Worm (Caenorhabditis elegans): ENCODE data around the gene F10A3.4.

DNA sequence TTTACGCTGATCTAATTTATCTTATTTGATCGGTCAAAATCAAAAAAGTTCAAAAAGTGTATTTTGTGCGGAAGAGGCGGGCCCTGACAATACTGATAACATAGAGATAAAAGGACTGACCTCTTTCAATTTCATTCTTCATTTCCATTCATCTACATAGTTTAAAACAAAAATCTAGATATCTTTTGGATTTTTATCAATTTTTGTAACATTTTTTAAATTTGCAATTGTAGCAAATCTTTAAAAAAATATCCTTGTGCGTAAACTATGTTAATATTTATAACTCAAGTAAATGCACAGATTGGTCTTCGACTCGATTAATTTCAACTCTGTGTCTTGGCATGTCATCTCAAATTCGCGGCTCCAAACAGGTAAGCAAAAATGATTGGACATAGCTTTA lies 45.3 kb upstream of the F10A3.4 start, which contains the start of gene argk-1:
- TF ChIP-seq pha-4 (tag; optimal IDR thresholded peaks at IDR 0.05) (no peak), zfh-2 (GFP tag; conservative IDR thresholded peaks at IDR 0.05) (no peak), unc-62 (GFP tag; optimal IDR thresholded peaks at IDR 0.05) (no peak), xnd-1 (tag; optimal IDR thresholded peaks at IDR 0.05) (no peak), ztf-6 (GFP tag; IDR thresholded peaks at IDR 0.05) (no peak), F10E7.11 (tag; optimal IDR thresholded peaks at IDR 0.05) (no peak), akir-1 (GFP tag; optimal IDR thresholded peaks at IDR 0.05) (no peak), nhr-179 (tag; optimal IDR thresholded peaks at IDR 0.05) (no peak), ztf-22 (GFP tag; optimal IDR thresholded peaks at IDR 0.05) (no peak), nhr-90 (tag; optimal IDR thresholded peaks at IDR 0.05) (no peak), Y67H2A.10 (GFP tag; conservative IDR thresholded peaks at IDR 0.05) (no peak)
